Worm (Caenorhabditis elegans): Measurements from ENCODE around the gene rig-4.
A peak's percentile ranks its signal among the peaks of the same experiment; 100 is the strongest.

rig-4 gene

ce11 chrIV:8019772-8020496 is 16.0 kb upstream of the rig-4 start, which contains the start of gene dnc-4:
Gene dnc-4 (minus strand): TSS chrIV:8019808.
- TF ChIP-seq fkh-10 (GFP tag; optimal IDR thresholded peaks at IDR 0.05) (no peak), unc-55 (GFP tag; optimal IDR thresholded peaks at IDR 0.05) (peak; percentile 5), unc-42 (tag; optimal IDR thresholded peaks at IDR 0.05) (peak; percentile 32), ceh-31 (tag; optimal IDR thresholded peaks at IDR 0.05) (peak; percentile 63), elt-2 (tag; optimal IDR thresholded peaks at IDR 0.05) (peak; percentile 11), ets-4 (tag; optimal IDR thresholded peaks at IDR 0.05) (peak; percentile 49), dve-1 (tag; optimal IDR thresholded peaks at IDR 0.05) (no peak), fax-1 (tag; optimal IDR thresholded peaks at IDR 0.05) (peak; percentile 14), che-1 (tag; optimal IDR thresholded peaks at IDR 0.05) (no peak), hlh-8 (tag; optimal IDR thresholded peaks at IDR 0.05) (peak; percentile 24), eyg-1 (tag; optimal IDR thresholded peaks at IDR 0.05) (no peak), ceh-2 (tag; optimal IDR thresholded peaks at IDR 0.05) (peak; percentile 47), rnt-1 (tag; optimal IDR thresholded peaks at IDR 0.05) (no peak)

ce11 chrIV:8016694-8017093 is 12.8 kb upstream of the rig-4 start, which contains the start of gene elpc-4:
Gene elpc-4 (plus strand): TSS chrIV:8016994.
- TF ChIP-seq elt-2 (tag; optimal IDR thresholded peaks at IDR 0.05): no peak
- TF ChIP-seq ztf-16 (tag; optimal IDR thresholded peaks at IDR 0.05): no peak

ce11 chrIV:8015726-8016312 is 11.9 kb upstream of the rig-4 start, which contains the start of gene C26B2.7:
Gene C26B2.7 (plus strand): TSS chrIV:8016274.
- peak; percentile 91 for TF ChIP-seq C08G9.2 (tag; optimal IDR thresholded peaks at IDR 0.05)
- peak; percentile 93 for TF ChIP-seq mec-3 (tag; optimal IDR thresholded peaks at IDR 0.05; ENCODE audit: borderline replicate concordance)
- peak; percentile 67 for TF ChIP-seq unc-3 (GFP tag; conservative IDR thresholded peaks at IDR 0.05)
- TF ChIP-seq unc-3 (tag; optimal IDR thresholded peaks at IDR 0.05): peak; percentile 3
- peak; percentile 90 for TF ChIP-seq lim-6 (tag; optimal IDR thresholded peaks at IDR 0.05)
- TF ChIP-seq hlh-8 (tag; optimal IDR thresholded peaks at IDR 0.05): peak; percentile 88
- TF ChIP-seq fax-1 (tag; optimal IDR thresholded peaks at IDR 0.05): peak; percentile 86
- peak; percentile 76 for TF ChIP-seq dmd-4 (tag; optimal IDR thresholded peaks at IDR 0.05; ENCODE audit: borderline replicate concordance)
- TF ChIP-seq elt-2 (tag; optimal IDR thresholded peaks at IDR 0.05): peak; percentile 56
- TF ChIP-seq ceh-34 (tag; optimal IDR thresholded peaks at IDR 0.05): peak; percentile 74
- TF ChIP-seq ceh-2 (tag; optimal IDR thresholded peaks at IDR 0.05): peak; percentile 84
- peak; percentile 82 for TF ChIP-seq pag-3 (tag; optimal IDR thresholded peaks at IDR 0.05; ENCODE audit: borderline replicate concordance)
- peak; percentile 80 for TF ChIP-seq tbx-7 (tag; optimal IDR thresholded peaks at IDR 0.05)
- TF ChIP-seq unc-42 (tag; optimal IDR thresholded peaks at IDR 0.05): peak; percentile 81
- peak; percentile 70 for TF ChIP-seq ceh-19 (GFP tag; optimal IDR thresholded peaks at IDR 0.05)
- TF ChIP-seq hlh-13 (GFP tag; optimal IDR thresholded peaks at IDR 0.05): peak; percentile 31
- peak; percentile 95 for TF ChIP-seq tbx-2 (tag; optimal IDR thresholded peaks at IDR 0.05)
- peak; percentile 31 for TF ChIP-seq sdc-2 (tag; optimal IDR thresholded peaks at IDR 0.05)
- 0 out of 2 replicates have a peak, but pooled peaks have one; percentile 11 for TF ChIP-seq sox-2 (GFP tag; IDR thresholded peaks at IDR 0.05)
- TF ChIP-seq ceh-31 (tag; optimal IDR thresholded peaks at IDR 0.05): peak; percentile 98
- peak; percentile 4 for TF ChIP-seq madf-2 (tag; optimal IDR thresholded peaks at IDR 0.05)
- TF ChIP-seq unc-86 (tag; optimal IDR thresholded peaks at IDR 0.05): peak; percentile 30
- peak; percentile 87 for TF ChIP-seq ets-4 (tag; optimal IDR thresholded peaks at IDR 0.05)
- TF ChIP-seq pqm-1 (tag; optimal IDR thresholded peaks at IDR 0.05): peak; percentile 66
- peak; percentile 92 for TF ChIP-seq ref-2 (tag; optimal IDR thresholded peaks at IDR 0.05)
- peak; percentile 96 for TF ChIP-seq ceh-14 (tag; optimal IDR thresholded peaks at IDR 0.05)
- peak; percentile 76 for TF ChIP-seq zip-5 (tag; optimal IDR thresholded peaks at IDR 0.05)
- TF ChIP-seq rnt-1 (tag; optimal IDR thresholded peaks at IDR 0.05): peak; percentile 85
- peak; percentile 90 for TF ChIP-seq F13H6.1 (tag; optimal IDR thresholded peaks at IDR 0.05)
- peak; percentile 58 for TF ChIP-seq ceh-18 (tag; optimal IDR thresholded peaks at IDR 0.05)
- peak; percentile 43 for TF ChIP-seq ahr-1 (tag; optimal IDR thresholded peaks at IDR 0.05)
- TF ChIP-seq ceh-45 (GFP tag; IDR thresholded peaks at IDR 0.05): peak; percentile 59; the same call in 1 of the 2 replicates
- peak; percentile 20 for TF ChIP-seq ztf-16 (tag; optimal IDR thresholded peaks at IDR 0.05)
- peak; percentile 6 for TF ChIP-seq pha-2 (tag; optimal IDR thresholded peaks at IDR 0.05)
- peak; percentile 40 for TF ChIP-seq syd-9 (tag; optimal IDR thresholded peaks at IDR 0.05)
- peak; percentile 64 for TF ChIP-seq hlh-6 (tag; optimal IDR thresholded peaks at IDR 0.05)

Data from whole organism, late embryonic.